Worm (Caenorhabditis elegans) whole organism, midembryonic: Measurements from ENCODE around the gene ymel-1.
A peak's percentile ranks its signal among the peaks of the same experiment; 100 is the strongest.

Source experiments
- T22C8.4 ChIP-seq: fragments of 200-800 bp; sonication (Bioruptor generic); IDR thresholded peaks from 2 replicates; pipeline ENCODE4 v1.3.6; 2022; ENCODE audit warnings: missing genetic modification characterization, missing compliant biosample characterization
- cog-1 ChIP-seq: sonication (generic microtip); optimal IDR thresholded peaks from 2 replicates; lab custom pipeline; 2016; ENCODE audit warnings: missing genetic modification characterization, missing compliant biosample characterization
- flt-1 ChIP-seq: fragments of 200-800 bp; sonication (Bioruptor generic); IDR thresholded peaks from 2 replicates; pipeline ENCODE4 v1.3.6; 2022; ENCODE audit warnings: missing genetic modification characterization, missing compliant biosample characterization
- klf-2 ChIP-seq: fragments of 200-800 bp; sonication (Bioruptor generic); conservative IDR thresholded peaks from 2 replicates; pipeline ENCODE4 v1.3.6; 2022; ENCODE audit warnings: missing genetic modification reagents, missing genetic modification characterization, missing compliant biosample characterization
- med-1 ChIP-seq: sonication (generic microtip); optimal IDR thresholded peaks from 2 replicates; lab custom pipeline; 2017; ENCODE audit warnings: missing genetic modification characterization, mild to moderate bottlenecking, missing compliant biosample characterization, antibody characterized with exemption, missing genetic modification reagents; ENCODE audit not compliant: insufficient read depth
- ref-1 ChIP-seq: fragments of 200-800 bp; sonication (Bioruptor generic); conservative IDR thresholded peaks from 2 replicates; pipeline ENCODE4 v1.3.6; 2022; ENCODE audit warnings: missing genetic modification reagents, missing genetic modification characterization, missing compliant biosample characterization
- tab-1 ChIP-seq: fragments of 200-800 bp; sonication (Bioruptor generic); IDR thresholded peaks from 2 replicates; pipeline ENCODE4 v1.3.6; 2022; ENCODE audit warnings: missing genetic modification characterization, missing compliant biosample characterization
- ztf-23 ChIP-seq: fragments of 200-800 bp; sonication (Bioruptor generic); IDR thresholded peaks from 2 replicates; pipeline ENCODE4 v1.3.6; 2022; ENCODE audit warnings: missing genetic modification reagents, missing genetic modification characterization, missing compliant biosample characterization
- ztf-29 ChIP-seq: fragments of 200-800 bp; sonication (Bioruptor generic); IDR thresholded peaks from 2 replicates; pipeline ENCODE4 v1.3.6; 2022; ENCODE audit warnings: missing genetic modification reagents, missing genetic modification characterization, missing compliant biosample characterization

The ymel-1 gene

ce11 chrIII:10386476-10386875, 29.5 kb upstream of the ymel-1 start, which contains the start of gene C38H2.3:
Gene C38H2.3 (minus strand): TSS chrIII:10386576.
- TF ChIP-seq flt-1 (GFP tag; lab: Robert Waterston, UW) (no peak), T22C8.4 (GFP tag; lab: Robert Waterston, UW) (no peak), tab-1 (no peak), cog-1 (tag; lab: Kevin White, UChicago) (no peak), med-1 (GFP tag; lab: Kevin White, UChicago) (no peak), ref-1 (no peak), ztf-29 (no peak), ztf-23 (no peak), klf-2 (GFP tag; lab: Robert Waterston, UW) (no peak)

ce11 chrIII:10389608-10390007, 26.3 kb upstream of the ymel-1 start:
- no peak for TF ChIP-seq T22C8.4 (GFP tag; lab: Robert Waterston, UW)
- TF ChIP-seq cog-1 (tag; lab: Kevin White, UChicago) = no peak
- TF ChIP-seq flt-1 (GFP tag; lab: Robert Waterston, UW) = no peak
- TF ChIP-seq ref-1 = no peak
- TF ChIP-seq ztf-29 = no peak
- TF ChIP-seq ztf-23 = no peak
- no peak for TF ChIP-seq klf-2 (GFP tag; lab: Robert Waterston, UW)
- TF ChIP-seq med-1 (GFP tag; lab: Kevin White, UChicago) = no peak

- TF ChIP-seq cog-1 (tag; lab: Kevin White, UChicago) = no peak
- no peak for TF ChIP-seq ref-1
- no peak for TF ChIP-seq klf-2 (GFP tag; lab: Robert Waterston, UW)
- TF ChIP-seq tab-1 = no peak
- no peak for TF ChIP-seq ztf-29
Observed at ce11 chrIII:10391628-10392027, 24.3 kb upstream of the ymel-1 start, which contains the start of gene M03C11.9. Gene M03C11.9 (minus strand): TSS chrIII:10391728.

- TF ChIP-seq ref-1 (no peak), cog-1 (tag; lab: Kevin White, UChicago) (no peak), ztf-29 (no peak), ztf-23 (no peak), T22C8.4 (GFP tag; lab: Robert Waterston, UW) (no peak), klf-2 (GFP tag; lab: Robert Waterston, UW) (no peak), tab-1 (no peak), flt-1 (GFP tag; lab: Robert Waterston, UW) (no peak), med-1 (GFP tag; lab: Kevin White, UChicago) (no peak)
Observed at ce11 chrIII:10395990-10396389, 19.9 kb upstream of the ymel-1 start, which contains the start of gene M03C11.1. Gene M03C11.1 (minus strand): TSS chrIII:10396090.

- TF ChIP-seq ztf-23 (no peak), T22C8.4 (GFP tag; lab: Robert Waterston, UW) (no peak), tab-1 (no peak), klf-2 (GFP tag; lab: Robert Waterston, UW) (no peak), cog-1 (tag; lab: Kevin White, UChicago) (no peak), ztf-29 (no peak), ref-1 (no peak), flt-1 (GFP tag; lab: Robert Waterston, UW) (no peak), med-1 (GFP tag; lab: Kevin White, UChicago) (no peak)
Observed at ce11 chrIII:10396891-10397502, 18.9 kb upstream of the ymel-1 start.

- TF ChIP-seq cog-1 (tag; lab: Kevin White, UChicago) = no peak
- no peak for TF ChIP-seq klf-2 (GFP tag; lab: Robert Waterston, UW)
- TF ChIP-seq ztf-23 = no peak
- no peak for TF ChIP-seq tab-1
- no peak for TF ChIP-seq flt-1 (GFP tag; lab: Robert Waterston, UW)
- no peak for TF ChIP-seq ref-1
- TF ChIP-seq T22C8.4 (GFP tag; lab: Robert Waterston, UW) = no peak
- TF ChIP-seq ztf-29 = no peak
- no peak for TF ChIP-seq med-1 (GFP tag; lab: Kevin White, UChicago)
Observed at ce11 chrIII:10398919-10399318, 17.0 kb upstream of the ymel-1 start.

ce11 chrIII:10404918-10405317, 11.0 kb upstream of the ymel-1 start, which contains the start of the genes M03C11.3 and chl-1:
Gene M03C11.3 (plus strand): TSS chrIII:10405070.
Gene chl-1 (minus strand): TSS chrIII:10405240.
- TF ChIP-seq cog-1 (tag; lab: Kevin White, UChicago) (no peak), ref-1 (no peak), ztf-23 (no peak), ztf-29 (no peak), T22C8.4 (GFP tag; lab: Robert Waterston, UW) (no peak), tab-1 (no peak)

- TF ChIP-seq ztf-29 (peak; percentile 51), ztf-23 (0 out of 2 replicates have a peak, but pooled peaks have one; percentile 41), tab-1 (no peak), cog-1 (tag; lab: Kevin White, UChicago) (no peak), T22C8.4 (GFP tag; lab: Robert Waterston, UW) (0 out of 2 replicates have a peak, but pooled peaks have one; percentile 18), flt-1 (GFP tag; lab: Robert Waterston, UW) (peak; percentile 64; the same call in 1 of the 2 replicates)
Observed at ce11 chrIII:10407198-10407663, 8.7 kb upstream of the ymel-1 start, which contains the start of gene hat-1. Gene hat-1 (minus strand): TSS chrIII:10407248.

- TF ChIP-seq T22C8.4 (GFP tag; lab: Robert Waterston, UW) = no peak
- no peak for TF ChIP-seq ztf-23
- no peak for TF ChIP-seq flt-1 (GFP tag; lab: Robert Waterston, UW)
- TF ChIP-seq cog-1 (tag; lab: Kevin White, UChicago) = no peak
- TF ChIP-seq med-1 (GFP tag; lab: Kevin White, UChicago) = no peak
- TF ChIP-seq ref-1 = 0 out of 2 replicates have a peak, but pooled peaks have one; percentile 22
- no peak for TF ChIP-seq ztf-29
Observed at ce11 chrIII:10421680-10422079, 5.7 kb downstream of the ymel-1 start.

- TF ChIP-seq med-1 (GFP tag; lab: Kevin White, UChicago) (no peak), ztf-23 (no peak), klf-2 (GFP tag; lab: Robert Waterston, UW) (no peak), T22C8.4 (GFP tag; lab: Robert Waterston, UW) (no peak), cog-1 (tag; lab: Kevin White, UChicago) (no peak), ref-1 (no peak), flt-1 (GFP tag; lab: Robert Waterston, UW) (no peak)
Observed at ce11 chrIII:10423906-10424305, 8.0 kb downstream of the ymel-1 start, which contains the start of gene M03C11.6. Gene M03C11.6 (minus strand): TSS chrIII:10424006.
